Worm (Caenorhabditis elegans): Measurements from ENCODE around the gene Y45G5AM.4.

DNA sequence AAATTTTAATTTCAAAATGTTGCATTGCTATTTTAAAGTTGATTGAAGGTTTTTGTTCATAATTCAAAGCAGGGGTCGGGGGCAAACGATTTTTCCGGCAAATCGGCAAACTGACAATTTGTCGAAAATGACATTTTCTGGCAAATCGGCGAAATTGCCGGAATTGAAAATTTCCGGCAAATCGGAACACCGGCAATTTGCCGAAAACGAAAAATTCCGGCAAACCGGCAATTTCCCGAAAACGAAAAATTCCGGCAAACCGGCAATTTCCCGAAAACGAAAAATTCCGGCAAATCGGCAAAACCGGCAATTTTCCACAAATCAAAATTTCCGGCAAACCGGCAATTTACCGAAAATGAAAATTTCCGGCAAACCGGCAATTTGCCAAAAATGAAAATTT lies 27.2 kb downstream of the Y45G5AM.4 start:
- TF ChIP-seq hmbx-1 (tag; optimal IDR thresholded peaks at IDR 0.05) (no peak), ama-1 (optimal IDR thresholded peaks at IDR 0.05) (no peak), scrt-1 (GFP tag; IDR thresholded peaks at IDR 0.05) (no peak), pes-1 (GFP tag; IDR thresholded peaks at IDR 0.05) (no peak), flt-1 (GFP tag; IDR thresholded peaks at IDR 0.05) (no peak), ceh-36 (tag; optimal IDR thresholded peaks at IDR 0.05) (no peak), hnd-1 (tag; optimal IDR thresholded peaks at IDR 0.05) (no peak), tra-4 (tag; optimal IDR thresholded peaks at IDR 0.05) (no peak)

Data from whole organism, early embryonic.